Worm (Caenorhabditis elegans) whole organism, mixed stage, embryonic: ENCODE results near the gene Y43F8B.19.

ENCODE experiments used
- bed-3 ChIP-seq: fragments of 200-800 bp; sonication (Bioruptor generic); optimal IDR thresholded peaks from 3 replicates; lab custom pipeline; 2018; ENCODE audit warnings: mild to moderate bottlenecking, missing genetic modification characterization, moderate library complexity, missing compliant biosample characterization
- lsy-2 ChIP-seq: fragments of 150-350 bp; optimal IDR thresholded peaks from 2 replicates; lab custom pipeline; 2014; ENCODE audit warnings: missing biosample characterization, missing genetic modification characterization
- mab-5 ChIP-seq: fragments of 150-350 bp; optimal IDR thresholded peaks from 2 replicates; lab custom pipeline; 2014; ENCODE audit warnings: missing biosample characterization, missing genetic modification characterization
- sptf-1 ChIP-seq: sonication (generic microtip); optimal IDR thresholded peaks from 2 replicates; lab custom pipeline; 2017; ENCODE audit warnings: mild to moderate bottlenecking, missing genetic modification characterization, moderate library complexity, missing compliant biosample characterization
- unc-62 ChIP-seq: fragments of 150-350 bp; optimal IDR thresholded peaks from 2 replicates; lab custom pipeline; 2014; ENCODE audit warnings: missing biosample characterization, missing genetic modification reagents, missing genetic modification characterization

DNA sequence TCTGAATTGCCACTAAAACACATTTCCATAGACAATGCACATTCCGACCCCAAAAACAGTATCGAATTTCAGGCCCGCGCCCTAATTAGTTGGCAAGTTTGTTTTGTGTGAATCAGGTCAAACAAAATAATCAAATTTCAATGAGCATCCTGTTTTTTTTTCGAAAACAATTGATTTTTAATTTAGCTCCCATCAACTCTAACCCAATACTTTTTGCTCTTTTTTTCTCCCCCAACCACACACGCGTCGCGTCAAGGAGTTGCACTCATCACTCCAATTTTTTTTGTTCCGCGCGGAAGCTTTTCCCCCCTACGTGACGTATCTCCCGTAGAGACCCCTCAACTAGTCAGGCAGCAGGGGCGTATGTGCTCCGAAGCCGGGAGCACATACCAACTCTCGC lies 10.7 kb downstream of the Y43F8B.19 start:
- TF ChIP-seq lsy-2 (tag; lab: Kevin White, UChicago) (no peak), bed-3 (GFP tag; lab: Kevin White, UChicago) (no peak), mab-5 (tag; lab: Kevin White, UChicago) (no peak), unc-62 (no peak), sptf-1 (tag; lab: Kevin White, UChicago) (no peak)
